Fruit fly (Drosophila melanogaster): Measurements from ENCODE around the gene CG11498.

Gene CG11498

DNA sequence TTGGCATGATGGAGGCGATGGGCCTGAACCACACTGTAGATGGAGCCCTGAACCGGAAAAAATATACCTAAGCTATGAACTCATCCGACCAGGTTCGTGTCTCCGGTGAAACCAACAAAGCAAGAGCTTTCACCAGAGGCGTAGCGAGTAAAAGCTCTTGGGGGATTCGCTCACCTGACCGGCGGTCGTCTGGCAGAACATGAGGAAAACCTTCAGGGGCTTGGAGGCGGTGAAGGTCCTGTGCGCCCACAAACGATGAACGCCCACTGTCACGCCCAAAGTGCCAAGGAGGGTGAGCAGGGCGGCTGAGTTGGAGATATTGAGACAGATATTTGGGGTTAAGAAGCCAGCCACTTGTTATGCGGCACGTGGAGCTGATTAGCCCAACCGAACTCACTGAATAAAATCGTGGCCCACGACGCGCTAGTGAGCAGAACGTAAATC is 35.4 kb upstream of the CG11498 start (continued):
- no peak for TF ChIP-seq dl (GFP tag; optimal IDR thresholded peaks at IDR 0.05; ENCODE audit: insufficient read depth in 1 of 2, partially characterized antibody in 2 of 2)
- peak; percentile 51 for TF ChIP-seq h (GFP tag; optimal IDR thresholded peaks at IDR 0.05)
- no peak for TF ChIP-seq CG32264 (GFP tag; optimal IDR thresholded peaks at IDR 0.05)
- TF ChIP-seq jim (GFP tag; optimal IDR thresholded peaks at IDR 0.05): no peak
- TF ChIP-seq rgr (GFP tag; optimal IDR thresholded peaks at IDR 0.05): peak; percentile 8
- TF ChIP-seq GATAd (GFP tag; optimal IDR thresholded peaks at IDR 0.05): no peak
- no peak for TF ChIP-seq Vsx2 (GFP tag; optimal IDR thresholded peaks at IDR 0.05; ENCODE audit: partially characterized antibody)
- TF ChIP-seq psq (GFP tag; optimal IDR thresholded peaks at IDR 0.05): no peak
- TF ChIP-seq Hr83 (GFP tag; optimal IDR thresholded peaks at IDR 0.05; ENCODE audit: poor library complexity, severe bottlenecking): no peak
- no peak for TF ChIP-seq woc (GFP tag; optimal IDR thresholded peaks at IDR 0.05)

dm6 chr3R:30193826-30194225 is 33.6 kb upstream of the CG11498 start:
- TF ChIP-seq brk (GFP tag; optimal IDR thresholded peaks at IDR 0.05): no peak
- TF ChIP-seq br (GFP tag; optimal IDR thresholded peaks at IDR 0.05): no peak
- no peak for TF ChIP-seq psq (GFP tag; optimal IDR thresholded peaks at IDR 0.05)
- TF ChIP-seq OdsH (GFP tag; optimal IDR thresholded peaks at IDR 0.05): no peak
- no peak for TF ChIP-seq Sp1 (GFP tag; optimal IDR thresholded peaks at IDR 0.05)
- no peak for TF ChIP-seq CrebA (GFP tag; optimal IDR thresholded peaks at IDR 0.05; ENCODE audit: borderline replicate concordance)
- no peak for TF ChIP-seq dl (GFP tag; optimal IDR thresholded peaks at IDR 0.05; ENCODE audit: insufficient read depth in 1 of 2, partially characterized antibody in 2 of 2)
- TF ChIP-seq Mio (GFP tag; optimal IDR thresholded peaks at IDR 0.05): no peak
- TF ChIP-seq sage (GFP tag; optimal IDR thresholded peaks at IDR 0.05): no peak
- TF ChIP-seq dmrt93B (GFP tag; optimal IDR thresholded peaks at IDR 0.05): no peak
- TF ChIP-seq foxo (GFP tag; optimal IDR thresholded peaks at IDR 0.05): no peak
- TF ChIP-seq N (GFP tag; optimal IDR thresholded peaks at IDR 0.05): no peak
- no peak for TF ChIP-seq woc (GFP tag; optimal IDR thresholded peaks at IDR 0.05)
- no peak for TF ChIP-seq Rel (GFP tag; optimal IDR thresholded peaks at IDR 0.05)
- TF ChIP-seq Rel (tag; optimal IDR thresholded peaks at IDR 0.05): no peak

- TF ChIP-seq lola (GFP tag; optimal IDR thresholded peaks at IDR 0.05) (no peak), OdsH (GFP tag; optimal IDR thresholded peaks at IDR 0.05) (peak; percentile 74), dl (GFP tag; optimal IDR thresholded peaks at IDR 0.05; ENCODE audit: insufficient read depth in 1 of 2, partially characterized antibody in 2 of 2) (no peak), psq (GFP tag; optimal IDR thresholded peaks at IDR 0.05) (peak; percentile 57), br (GFP tag; optimal IDR thresholded peaks at IDR 0.05) (peak; percentile 47), pan (optimal IDR thresholded peaks at IDR 0.05) (peak; percentile 52), foxo (GFP tag; optimal IDR thresholded peaks at IDR 0.05) (peak in 1 of 2 experiments; percentile 82), dmrt93B (GFP tag; optimal IDR thresholded peaks at IDR 0.05) (peak; percentile 21), Abd-B (GFP tag; optimal IDR thresholded peaks at IDR 0.05) (no peak), Hnf4 (GFP tag; optimal IDR thresholded peaks at IDR 0.05) (no peak), HLH106 (tag; optimal IDR thresholded peaks at IDR 0.05) (peak; percentile 50), sv (GFP tag; optimal IDR thresholded peaks at IDR 0.05) (peak; percentile 10), h (GFP tag; optimal IDR thresholded peaks at IDR 0.05) (peak; percentile 82), Sp1 (GFP tag; optimal IDR thresholded peaks at IDR 0.05) (peak; percentile 64), fru (GFP tag; optimal IDR thresholded peaks at IDR 0.05) (peak; percentile 74), woc (GFP tag; optimal IDR thresholded peaks at IDR 0.05) (peak; percentile 92), rgr (GFP tag; optimal IDR thresholded peaks at IDR 0.05) (peak; percentile 66), ey (GFP tag; optimal IDR thresholded peaks at IDR 0.05) (peak; percentile 72)
Measured at dm6 chr3R:30191462-30191874, 31.2 kb upstream of the CG11498 start.

DNA sequence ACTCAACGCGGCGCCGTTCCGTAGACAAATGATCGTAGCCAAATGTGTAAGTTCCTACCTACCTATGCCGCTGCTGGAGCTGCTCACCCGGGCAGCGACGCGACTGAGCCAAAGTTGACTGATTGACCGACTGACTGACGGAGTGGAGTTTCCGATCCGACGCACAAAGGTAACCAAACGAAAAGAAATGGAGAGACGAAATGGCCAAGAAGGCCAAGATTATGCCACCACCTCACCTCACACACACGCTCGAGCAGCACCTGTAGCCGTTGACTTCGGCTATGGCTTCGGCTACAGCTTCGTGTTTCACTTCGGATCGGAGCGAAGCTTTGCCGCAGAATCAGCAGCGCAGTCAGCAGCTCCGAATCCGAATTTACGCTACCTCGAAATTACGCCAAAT is 30.8 kb upstream of the CG11498 start, which contains the start of gene CG9747:
CG9747 (minus strand) TSS at position 206 of the 400 bp plus-strand sequence.
- no peak for TF ChIP-seq pan (optimal IDR thresholded peaks at IDR 0.05)
- TF ChIP-seq h (GFP tag; optimal IDR thresholded peaks at IDR 0.05): no peak
- no peak for TF ChIP-seq fru (GFP tag; optimal IDR thresholded peaks at IDR 0.05)
- no peak for TF ChIP-seq usp (GFP tag; optimal IDR thresholded peaks at IDR 0.05)
- no peak for TF ChIP-seq br (GFP tag; optimal IDR thresholded peaks at IDR 0.05)
- TF ChIP-seq brk (GFP tag; optimal IDR thresholded peaks at IDR 0.05): no peak
- no peak for TF ChIP-seq sv (GFP tag; optimal IDR thresholded peaks at IDR 0.05)
- no peak for TF ChIP-seq dsf (GFP tag; optimal IDR thresholded peaks at IDR 0.05; ENCODE audit: borderline replicate concordance)
- TF ChIP-seq psq (GFP tag; optimal IDR thresholded peaks at IDR 0.05): no peak
- no peak for TF ChIP-seq CG32264 (GFP tag; optimal IDR thresholded peaks at IDR 0.05)
- TF ChIP-seq foxo (GFP tag; optimal IDR thresholded peaks at IDR 0.05): no peak
- no peak for TF ChIP-seq CG9705 (GFP tag; optimal IDR thresholded peaks at IDR 0.05)
- TF ChIP-seq GATAd (GFP tag; optimal IDR thresholded peaks at IDR 0.05): no peak
- no peak for TF ChIP-seq Dfd (GFP tag; optimal IDR thresholded peaks at IDR 0.05)
- no peak for TF ChIP-seq Dif (GFP tag; optimal IDR thresholded peaks at IDR 0.05; ENCODE audit: partially characterized antibody)
- TF ChIP-seq jim (GFP tag; optimal IDR thresholded peaks at IDR 0.05): no peak
- TF ChIP-seq HLH106 (tag; optimal IDR thresholded peaks at IDR 0.05): no peak
